Worm (Caenorhabditis elegans): ENCODE results near the gene R07B7.8.

R07B7.8 gene

DNA sequence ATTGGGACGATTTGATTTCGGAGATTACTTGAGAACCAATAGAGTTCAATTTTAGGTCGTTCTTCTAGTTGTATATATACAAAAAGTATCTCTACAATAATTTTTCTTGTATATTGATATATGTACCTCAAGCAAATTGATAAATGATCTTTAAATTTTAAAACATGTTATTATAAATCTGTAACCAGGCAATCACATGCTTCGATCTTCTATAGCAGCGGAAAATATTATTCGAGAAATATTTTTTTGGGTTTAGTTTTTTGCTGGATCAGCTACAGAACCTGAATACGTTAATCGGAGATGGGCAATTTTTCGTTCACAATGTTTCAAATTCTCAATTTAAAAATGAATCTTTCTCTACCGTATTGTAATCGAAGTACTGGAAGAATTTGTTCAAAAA is 4.7 kb upstream of the R07B7.8 start, which contains the start of gene R07B7.12:
R07B7.12 (plus strand) TSS at position 301 of the 400 bp plus-strand sequence.
- TF ChIP-seq ztf-4 (tag; optimal IDR thresholded peaks at IDR 0.05) (no peak), lin-15B (tag; optimal IDR thresholded peaks at IDR 0.05) (no peak), jun-1 (tag; optimal IDR thresholded peaks at IDR 0.05) (no peak), pha-4 (tag; optimal IDR thresholded peaks at IDR 0.05) (no peak), R02D3.7 (tag; optimal IDR thresholded peaks at IDR 0.05) (no peak), tbx-2 (tag; optimal IDR thresholded peaks at IDR 0.05) (no peak), sea-2 (GFP tag; optimal IDR thresholded peaks at IDR 0.05) (no peak), ama-1 (optimal IDR thresholded peaks at IDR 0.05) (no peak), ztf-11 (tag; optimal IDR thresholded peaks at IDR 0.05) (no peak), mdl-1 (tag; optimal IDR thresholded peaks at IDR 0.05) (no peak), elt-2 (tag; optimal IDR thresholded peaks at IDR 0.05) (no peak), nhr-237 (tag; optimal IDR thresholded peaks at IDR 0.05) (no peak), nfya-1 (tag; optimal IDR thresholded peaks at IDR 0.05; ENCODE audit: insufficient read depth) (no peak), lsy-12 (tag; optimal IDR thresholded peaks at IDR 0.05) (no peak), fos-1 (tag; optimal IDR thresholded peaks at IDR 0.05) (no peak), ceh-28 (tag; optimal IDR thresholded peaks at IDR 0.05) (no peak), egl-27 (tag; optimal IDR thresholded peaks at IDR 0.05) (no peak), eor-1 (tag; optimal IDR thresholded peaks at IDR 0.05) (no peak)

DNA sequence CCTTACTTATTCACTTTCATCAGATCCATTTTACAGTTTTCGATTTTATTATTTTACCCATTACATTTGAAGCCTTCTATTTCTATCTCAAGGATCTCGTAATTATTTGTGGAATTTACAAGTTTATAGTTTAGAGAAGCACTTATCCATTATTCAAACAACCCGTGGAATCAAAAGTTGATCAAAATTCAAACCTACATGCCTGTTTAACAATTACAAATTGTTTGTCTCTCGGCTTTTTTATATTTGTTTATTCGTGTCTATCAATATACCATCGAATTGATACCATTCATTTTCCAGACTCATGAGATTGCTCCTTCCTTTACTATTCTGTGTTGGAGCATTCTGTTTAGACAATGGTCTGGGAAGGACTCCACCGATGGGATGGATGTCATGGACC is 2.8 kb upstream of the R07B7.8 start, which contains the start of gene gana-1:
gana-1 (plus strand) TSS at position 301 of the 400 bp plus-strand sequence.
- TF ChIP-seq jun-1 (tag; optimal IDR thresholded peaks at IDR 0.05) = no peak
- TF ChIP-seq ceh-28 (tag; optimal IDR thresholded peaks at IDR 0.05) = no peak
- no peak for TF ChIP-seq fkh-10 (GFP tag; optimal IDR thresholded peaks at IDR 0.05)
- no peak for TF ChIP-seq skn-1 (tag; optimal IDR thresholded peaks at IDR 0.05)
- TF ChIP-seq egl-5 (tag; optimal IDR thresholded peaks at IDR 0.05) = no peak
- TF ChIP-seq nfya-1 (tag; optimal IDR thresholded peaks at IDR 0.05; ENCODE audit: insufficient read depth) = no peak
- no peak for TF ChIP-seq ceh-9 (tag; optimal IDR thresholded peaks at IDR 0.05)
- TF ChIP-seq fos-1 (tag; optimal IDR thresholded peaks at IDR 0.05) = no peak
- TF ChIP-seq nhr-25 (tag; optimal IDR thresholded peaks at IDR 0.05) = no peak
- TF ChIP-seq pha-4 (tag; optimal IDR thresholded peaks at IDR 0.05) = no peak
- TF ChIP-seq nhr-28 (tag; optimal IDR thresholded peaks at IDR 0.05) = no peak
- no peak for TF ChIP-seq ztf-11 (tag; optimal IDR thresholded peaks at IDR 0.05)
- TF ChIP-seq elt-2 (tag; optimal IDR thresholded peaks at IDR 0.05) = no peak
- no peak for TF ChIP-seq lsy-12 (tag; optimal IDR thresholded peaks at IDR 0.05)
- TF ChIP-seq nhr-11 (tag; optimal IDR thresholded peaks at IDR 0.05) = no peak
- TF ChIP-seq ceh-16 (tag; optimal IDR thresholded peaks at IDR 0.05) = no peak
- no peak for TF ChIP-seq mml-1 (tag; optimal IDR thresholded peaks at IDR 0.05)
- TF ChIP-seq nhr-77 (tag; optimal IDR thresholded peaks at IDR 0.05) = no peak
- TF ChIP-seq ztf-4 (tag; optimal IDR thresholded peaks at IDR 0.05) = no peak

DNA sequence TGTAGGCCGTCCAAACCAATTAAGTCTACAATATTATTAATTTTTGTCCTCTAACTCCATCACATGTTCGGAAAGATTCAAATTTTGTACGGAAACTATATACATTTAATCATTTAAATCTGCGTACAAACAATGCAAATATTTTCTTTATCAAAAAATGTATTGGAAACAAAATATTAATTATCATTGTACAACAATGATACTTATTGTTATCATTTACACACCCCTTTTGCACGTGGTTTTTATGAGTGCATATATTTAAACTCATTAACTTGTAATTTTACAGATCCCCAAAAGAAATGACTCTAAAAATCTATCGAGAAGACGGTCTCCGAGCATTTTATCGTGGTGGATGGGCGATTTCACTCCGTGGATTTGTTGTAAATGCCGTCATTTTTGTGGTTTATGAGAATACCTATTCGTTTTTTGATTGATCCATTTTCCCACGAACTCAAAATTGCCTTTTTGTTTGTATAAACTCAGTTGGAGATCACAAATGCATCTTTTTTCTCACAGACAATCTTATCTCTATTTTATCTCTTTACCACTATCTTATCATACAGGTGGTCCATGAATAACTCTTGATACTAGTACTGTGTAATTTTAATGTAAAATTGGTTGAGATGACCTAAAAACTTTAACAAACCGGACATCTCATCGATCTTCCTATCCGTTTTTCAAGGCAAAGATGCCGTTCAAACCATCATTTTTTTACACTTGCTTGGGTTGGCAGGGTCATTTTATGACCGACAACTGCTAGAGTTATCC is 1.9 kb upstream of the R07B7.8 start:
- peak; percentile 43 for TF ChIP-seq pha-4 (tag; optimal IDR thresholded peaks at IDR 0.05)
- TF ChIP-seq sea-2 (GFP tag; optimal IDR thresholded peaks at IDR 0.05) = no peak
- peak; percentile 57 for TF ChIP-seq elt-2 (tag; optimal IDR thresholded peaks at IDR 0.05)
- no peak for TF ChIP-seq fkh-10 (GFP tag; optimal IDR thresholded peaks at IDR 0.05)
- no peak for TF ChIP-seq snpc-4 (tag; optimal IDR thresholded peaks at IDR 0.05)
- TF ChIP-seq ceh-28 (tag; optimal IDR thresholded peaks at IDR 0.05) = peak; percentile 11
- no peak for TF ChIP-seq ceh-16 (tag; optimal IDR thresholded peaks at IDR 0.05)
- no peak for TF ChIP-seq nhr-25 (tag; optimal IDR thresholded peaks at IDR 0.05)
- no peak for TF ChIP-seq ZK546.5 (tag; optimal IDR thresholded peaks at IDR 0.05)
- TF ChIP-seq R02D3.7 (tag; optimal IDR thresholded peaks at IDR 0.05) = peak; percentile 25
- TF ChIP-seq elt-3 (tag; optimal IDR thresholded peaks at IDR 0.05) = peak; percentile 54 to 91 (median 58)
- TF ChIP-seq daf-12 (tag; optimal IDR thresholded peaks at IDR 0.05) = no peak
- TF ChIP-seq nhr-76 (tag; optimal IDR thresholded peaks at IDR 0.05) = no peak
- TF ChIP-seq pqm-1 (tag; optimal IDR thresholded peaks at IDR 0.05) = peak; percentile 48

DNA sequence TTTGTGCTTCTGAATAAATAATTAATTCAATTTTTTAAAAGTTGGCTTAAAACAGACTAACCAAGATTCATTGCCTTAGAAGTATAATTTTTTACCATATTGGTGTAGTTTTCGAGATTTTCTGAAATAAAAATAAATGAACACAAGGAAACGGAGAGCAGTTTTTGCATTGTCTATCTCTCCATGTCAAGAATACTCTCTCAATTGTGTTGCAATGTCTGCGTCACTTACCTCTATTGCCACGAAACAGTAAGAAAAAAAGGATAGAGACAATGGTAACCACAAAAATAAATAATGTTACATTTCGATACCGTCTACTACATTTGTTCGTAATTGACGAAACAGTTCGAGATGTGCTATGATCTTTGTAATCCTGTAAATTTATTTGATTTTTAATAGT is 1.2 kb downstream of the R07B7.8 start, which contains the start of gene R07B7.10:
R07B7.10 (plus strand) TSS at position 285 of the 400 bp plus-strand sequence.
- peak; percentile 32 for TF ChIP-seq pha-4 (tag; optimal IDR thresholded peaks at IDR 0.05)
- no peak for TF ChIP-seq elt-2 (tag; optimal IDR thresholded peaks at IDR 0.05)

All from whole organism, L3 larva.